Worm (Caenorhabditis elegans) whole organism, young adult: ENCODE measurements around the gene prp-18.

Experiments
- B0019.2 ChIP-seq: fragments of 200-800 bp; sonication (Bioruptor generic); conservative IDR thresholded peaks from 2 replicates; pipeline ENCODE4 v1.3.6; 2022; ENCODE audit warnings: missing genetic modification reagents, missing genetic modification characterization, missing compliant biosample characterization
- C17E4.6 ChIP-seq: fragments of 200-800 bp; sonication (Bioruptor generic); IDR thresholded peaks from 2 replicates; pipeline ENCODE4 v1.3.6; 2022; ENCODE audit warnings: missing genetic modification reagents, missing genetic modification characterization, missing compliant biosample characterization
- D2030.7 ChIP-seq: fragments of 200-800 bp; sonication (Bioruptor generic); IDR thresholded peaks from 2 replicates; pipeline ENCODE4 v1.3.6; 2022; ENCODE audit warnings: missing genetic modification reagents, missing genetic modification characterization, missing compliant biosample characterization
- F55B11.4 ChIP-seq: sonication (generic microtip); optimal IDR thresholded peaks from 2 replicates; lab custom pipeline; 2016; ENCODE audit warnings: missing compliant biosample characterization, missing genetic modification characterization, borderline replicate concordance; ENCODE audit not compliant: insufficient read depth
- Y56A3A.18 ChIP-seq: fragments of 200-800 bp; sonication (Bioruptor generic); IDR thresholded peaks from 2 replicates; pipeline ENCODE4 v1.3.6; 2022; ENCODE audit warnings: missing genetic modification reagents, missing genetic modification characterization, missing compliant biosample characterization
- Y67H2A.10 ChIP-seq: fragments of 200-800 bp; sonication (Bioruptor generic); conservative IDR thresholded peaks from 2 replicates; pipeline ENCODE4 v1.3.6; 2022; ENCODE audit warnings: missing genetic modification reagents, missing genetic modification characterization, missing compliant biosample characterization
- Y79H2A.3 ChIP-seq: fragments of 200-800 bp; sonication (Bioruptor generic); conservative IDR thresholded peaks from 2 replicates; pipeline ENCODE4 v1.3.6; 2022; ENCODE audit warnings: missing genetic modification reagents, missing genetic modification characterization, missing compliant biosample characterization
- akir-1 ChIP-seq: fragments of 200-800 bp; sonication (Bioruptor generic); optimal IDR thresholded peaks from 2 replicates; lab custom pipeline; 2018; ENCODE audit warnings: mild to moderate bottlenecking, missing genetic modification characterization, moderate library complexity, missing compliant biosample characterization
- aptf-2 ChIP-seq: fragments of 200-800 bp; sonication (Bioruptor generic); conservative IDR thresholded peaks from 2 replicates; pipeline ENCODE4 v1.3.6; 2022; ENCODE audit warnings: missing genetic modification reagents, missing genetic modification characterization, missing compliant biosample characterization
- atf-7 ChIP-seq: sonication (generic microtip); optimal IDR thresholded peaks from 2 replicates; lab custom pipeline; 2017; ENCODE audit warnings: mild to moderate bottlenecking, missing genetic modification characterization, missing compliant biosample characterization
- athp-1 ChIP-seq: sonication (generic microtip); optimal IDR thresholded peaks from 2 replicates; lab custom pipeline; 2017; ENCODE audit warnings: mild to moderate bottlenecking, missing genetic modification characterization, missing compliant biosample characterization
- attf-3 ChIP-seq: fragments of 200-800 bp; sonication (Bioruptor generic); conservative IDR thresholded peaks from 2 replicates; pipeline ENCODE4 v1.3.6; 2022; ENCODE audit warnings: missing genetic modification reagents, missing genetic modification characterization, missing compliant biosample characterization
- attf-5 ChIP-seq: fragments of 200-800 bp; sonication (Bioruptor generic); optimal IDR thresholded peaks from 2 replicates; lab custom pipeline; 2018; ENCODE audit warnings: mild to moderate bottlenecking, missing genetic modification characterization, missing compliant biosample characterization
- attf-6 ChIP-seq: fragments of 200-800 bp; sonication (Bioruptor generic); IDR thresholded peaks from 2 replicates; pipeline ENCODE4 v1.3.6; 2022; ENCODE audit warnings: missing genetic modification reagents, missing genetic modification characterization, missing compliant biosample characterization
- cebp-1 ChIP-seq, 2 experiments: fragments of 200-800 bp in 1 of 2; sonication (Bioruptor generic) in 1 of 2; sonication (generic microtip) in 1 of 2; IDR thresholded peaks in 1 of 2; optimal IDR thresholded peaks in 1 of 2; 2 replicates each; pipeline versions ENCODE4 v1.3.6 to Lab custom; 2017 to 2022; ENCODE audit warnings: missing compliant biosample characterization in 2 of 2, missing genetic modification characterization in 2 of 2, mild to moderate bottlenecking in 1 of 2, missing genetic modification reagents in 1 of 2, moderate library complexity in 1 of 2
- ceh-58 ChIP-seq: fragments of 200-800 bp; sonication (Bioruptor generic); IDR thresholded peaks from 2 replicates; pipeline ENCODE4 v1.3.6; 2022; ENCODE audit warnings: missing genetic modification characterization, missing compliant biosample characterization
- die-1 ChIP-seq: sonication (generic microtip); optimal IDR thresholded peaks from 2 replicates; lab custom pipeline; 2016; ENCODE audit warnings: missing genotype, mild to moderate bottlenecking, missing genetic modification characterization, missing compliant biosample characterization
- dpl-1 ChIP-seq: fragments of 150-350 bp; optimal IDR thresholded peaks from 2 replicates; lab custom pipeline; 2014; ENCODE audit warnings: missing biosample characterization, missing genetic modification reagents, missing genetic modification characterization
- egl-44 ChIP-seq: fragments of 200-800 bp; sonication (Bioruptor generic); IDR thresholded peaks from 2 replicates; pipeline ENCODE4 v1.3.6; 2022; ENCODE audit warnings: missing genetic modification reagents, missing genetic modification characterization, missing compliant biosample characterization
- ets-4 ChIP-seq: fragments of 200-800 bp; sonication (Bioruptor generic); optimal IDR thresholded peaks from 2 replicates; lab custom pipeline; 2018; ENCODE audit warnings: mild to moderate bottlenecking, missing genetic modification characterization, missing compliant biosample characterization
- gei-17 ChIP-seq: fragments of 200-800 bp; sonication (Bioruptor generic); optimal IDR thresholded peaks from 2 replicates; lab custom pipeline; 2018; ENCODE audit warnings: mild to moderate bottlenecking, missing genetic modification characterization, missing compliant biosample characterization
- hmg-1.2 ChIP-seq: fragments of 200-800 bp; sonication (Bioruptor generic); IDR thresholded peaks from 2 replicates; pipeline ENCODE4 v1.3.6; 2022; ENCODE audit warnings: missing genetic modification reagents, missing genetic modification characterization, missing compliant biosample characterization
- let-526 ChIP-seq: fragments of 200-800 bp; sonication (Bioruptor generic); IDR thresholded peaks from 2 replicates; pipeline ENCODE4 v1.3.6; 2022; ENCODE audit warnings: missing genetic modification reagents, missing genetic modification characterization, missing compliant biosample characterization
- let-607 ChIP-seq, 2 experiments: fragments of 200-800 bp in 1 of 2; sonication (Bioruptor generic) in 1 of 2; sonication (generic microtip) in 1 of 2; optimal IDR thresholded peaks; 2 replicates each; lab custom pipeline; 2016 to 2018; ENCODE audit warnings: mild to moderate bottlenecking in 2 of 2, missing compliant biosample characterization in 2 of 2, missing genetic modification characterization in 2 of 2, moderate library complexity in 2 of 2, missing genotype in 1 of 2
- lin-26 ChIP-seq: fragments of 200-800 bp; sonication (Bioruptor generic); IDR thresholded peaks from 2 replicates; pipeline ENCODE4 v1.3.6; 2022; ENCODE audit warnings: missing genetic modification reagents, missing genetic modification characterization, missing compliant biosample characterization
- lin-35 ChIP-seq, 3 experiments: fragments of 150-350 bp in 2 of 3; sonication (generic microtip) in 1 of 3; optimal IDR thresholded peaks; 2 replicates each; lab custom pipeline; 2014 to 2018; ENCODE audit warnings: missing biosample characterization in 3 of 3, missing genetic modification characterization in 3 of 3, missing genetic modification reagents in 3 of 3
- lin-40 ChIP-seq: sonication (generic microtip); optimal IDR thresholded peaks from 2 replicates; lab custom pipeline; 2016; ENCODE audit warnings: missing genetic modification characterization, mild to moderate bottlenecking, missing compliant biosample characterization, missing genotype, missing genetic modification reagents
- lin-54 ChIP-seq: fragments of 200-800 bp; sonication (Bioruptor generic); optimal IDR thresholded peaks from 2 replicates; lab custom pipeline; 2018; ENCODE audit warnings: mild to moderate bottlenecking, missing genetic modification characterization, missing compliant biosample characterization
- madf-3 ChIP-seq: fragments of 200-800 bp; sonication (Bioruptor generic); IDR thresholded peaks from 2 replicates; pipeline ENCODE4 v1.3.6; 2022; ENCODE audit warnings: missing genetic modification reagents, missing genetic modification characterization, missing compliant biosample characterization
- mel-28 ChIP-seq: sonication (generic microtip); optimal IDR thresholded peaks from 2 replicates; lab custom pipeline; 2016; ENCODE audit warnings: borderline replicate concordance, mild to moderate bottlenecking, missing genetic modification characterization, missing compliant biosample characterization
- nfyb-1 ChIP-seq: fragments of 200-800 bp; sonication (Bioruptor generic); IDR thresholded peaks from 2 replicates; pipeline ENCODE4 v1.3.6; 2022; ENCODE audit warnings: missing genetic modification reagents, missing genetic modification characterization, missing compliant biosample characterization
- nhr-120 ChIP-seq: fragments of 200-800 bp; sonication (Bioruptor generic); IDR thresholded peaks from 2 replicates; pipeline ENCODE4 v1.3.6; 2022; ENCODE audit warnings: missing genetic modification characterization, missing compliant biosample characterization
- nhr-179 ChIP-seq: sonication (generic microtip); optimal IDR thresholded peaks from 2 replicates; lab custom pipeline; 2016; ENCODE audit warnings: mild to moderate bottlenecking, missing genetic modification characterization, missing compliant biosample characterization
- pha-4 ChIP-seq: fragments of 150-350 bp; sonication (generic microtip); optimal IDR thresholded peaks from 2 replicates; lab custom pipeline; 2014; ENCODE audit warnings: missing biosample characterization, missing genetic modification reagents, missing genetic modification characterization
- rec-8 ChIP-seq, 2 experiments: sonication (generic microtip); optimal IDR thresholded peaks; 2 replicates each; lab custom pipeline; 2016; ENCODE audit warnings: mild to moderate bottlenecking in 2 of 2, missing genetic modification characterization in 2 of 2, missing genetic modification reagents in 2 of 2, missing genotype in 2 of 2, missing biosample characterization in 1 of 2, missing compliant biosample characterization in 1 of 2, moderate library complexity in 1 of 2
- rpc-1 ChIP-seq, 2 experiments: fragments of 150-350 bp in 1 of 2; sonication (generic microtip) in 1 of 2; optimal IDR thresholded peaks; 2 replicates each; lab custom pipeline; 2014 to 2018; ENCODE audit warnings: missing biosample characterization in 1 of 2, missing genetic modification characterization in 1 of 2, missing genetic modification reagents in 1 of 2, missing genotype in 1 of 2
- snpc-1.1 ChIP-seq: sonication (generic microtip); optimal IDR thresholded peaks from 2 replicates; lab custom pipeline; 2017; ENCODE audit warnings: missing genetic modification characterization, mild to moderate bottlenecking, missing compliant biosample characterization, antibody characterized with exemption, moderate library complexity, missing genotype, missing genetic modification reagents; ENCODE audit not compliant: insufficient read depth
- snpc-3.4 ChIP-seq: sonication (generic microtip); optimal IDR thresholded peaks from 2 replicates; lab custom pipeline; 2017; ENCODE audit warnings: missing genetic modification characterization, mild to moderate bottlenecking, missing compliant biosample characterization, antibody characterized with exemption, moderate library complexity, missing genotype, missing genetic modification reagents
- tbx-9 ChIP-seq: sonication (generic microtip); optimal IDR thresholded peaks from 2 replicates; lab custom pipeline; 2016; ENCODE audit warnings: borderline replicate concordance, missing genetic modification characterization, inconsistent platforms, missing compliant biosample characterization
- unc-62 ChIP-seq: fragments of 150-350 bp; optimal IDR thresholded peaks from 2 replicates; lab custom pipeline; 2014; ENCODE audit warnings: missing biosample characterization, missing genetic modification reagents, missing genetic modification characterization
- ztf-22 ChIP-seq: fragments of 200-800 bp; sonication (Bioruptor generic); optimal IDR thresholded peaks from 2 replicates; lab custom pipeline; 2018; ENCODE audit warnings: mild to moderate bottlenecking, missing genetic modification characterization, moderate library complexity, missing compliant biosample characterization
- ztf-25 ChIP-seq: fragments of 200-800 bp; sonication (Bioruptor generic); IDR thresholded peaks from 2 replicates; pipeline ENCODE4 v1.3.6; 2022; ENCODE audit warnings: missing genetic modification reagents, missing genetic modification characterization, missing compliant biosample characterization

prp-18 gene

ce11 chrIV:9889857-9890256, 5.7 kb upstream of the prp-18 start, which contains the start of gene ttbk-3:
Gene ttbk-3 (minus strand): TSS chrIV:9889957.
- TF ChIP-seq attf-6 (GFP tag; lab: Robert Waterston, UW) (no peak), nhr-179 (tag; lab: Kevin White, UChicago) (no peak), aptf-2 (GFP tag; lab: Robert Waterston, UW) (no peak), attf-3 (GFP tag; lab: Robert Waterston, UW) (no peak), hmg-1.2 (GFP tag; lab: Robert Waterston, UW) (no peak), unc-62 (GFP tag; lab: Kevin White, UChicago) (no peak), F55B11.4 (tag; lab: Kevin White, UChicago) (no peak), pha-4 (tag; lab: Kevin White, UChicago) (no peak), madf-3 (no peak)

- TF ChIP-seq B0019.2 (GFP tag; lab: Robert Waterston, UW) (no peak), ztf-22 (GFP tag; lab: Kevin White, UChicago) (no peak), ceh-58 (GFP tag; lab: Robert Waterston, UW) (no peak), snpc-1.1 (tag; lab: Kevin White, UChicago) (no peak), nhr-120 (no peak), egl-44 (GFP tag; lab: Robert Waterston, UW) (no peak), dpl-1 (GFP tag; lab: Kevin White, UChicago) (no peak), lin-26 (GFP tag; lab: Robert Waterston, UW) (no peak), atf-7 (no peak), die-1 (tag; lab: Kevin White, UChicago) (no peak)
These were observed 5.2 kb downstream of the prp-18 start, which contains the start of gene nhr-4 for ce11 chrIV:9878893-9879379. Gene nhr-4 (plus strand): TSS chrIV:9879329.

- TF ChIP-seq attf-5 (GFP tag; lab: Kevin White, UChicago): peak; percentile 14
- no peak for TF ChIP-seq die-1 (tag; lab: Kevin White, UChicago)
- TF ChIP-seq rpc-1 (optimal IDR thresholded peaks at IDR 0.05; lab: Kevin White, UChicago): no peak
- TF ChIP-seq rpc-1 (tag; optimal IDR thresholded peaks at IDR 0.05; lab: Kevin White, UChicago): no peak
- no peak for TF ChIP-seq lin-54 (GFP tag; lab: Kevin White, UChicago)
- TF ChIP-seq nhr-179 (tag; lab: Kevin White, UChicago): no peak
- TF ChIP-seq let-607 (tag; optimal IDR thresholded peaks at IDR 0.05; lab: Kevin White, UChicago): peak in 1 of 2 experiments; percentile 8
- TF ChIP-seq nhr-120: no peak
- TF ChIP-seq Y56A3A.18 (GFP tag; lab: Robert Waterston, UW): no peak
- TF ChIP-seq ets-4: no peak
- TF ChIP-seq lin-35 (GFP tag; optimal IDR thresholded peaks at IDR 0.05; lab: Kevin White, UChicago): no peak
- TF ChIP-seq D2030.7 (GFP tag; lab: Robert Waterston, UW): no peak
- no peak for TF ChIP-seq cebp-1 (GFP tag; IDR thresholded peaks at IDR 0.05; lab: Robert Waterston, UW)
- TF ChIP-seq cebp-1 (tag; optimal IDR thresholded peaks at IDR 0.05; lab: Kevin White, UChicago): peak; percentile 47
- no peak for TF ChIP-seq Y67H2A.10
- no peak for TF ChIP-seq snpc-3.4
- TF ChIP-seq Y79H2A.3: no peak
- no peak for TF ChIP-seq C17E4.6 (GFP tag; lab: Robert Waterston, UW)
- no peak for TF ChIP-seq let-526 (GFP tag; lab: Robert Waterston, UW)
- TF ChIP-seq mel-28: no peak
- TF ChIP-seq pha-4 (tag; lab: Kevin White, UChicago): no peak
- TF ChIP-seq rec-8 (tag; optimal IDR thresholded peaks at IDR 0.05; lab: Kevin White, UChicago): no peak
- no peak for TF ChIP-seq athp-1
- no peak for TF ChIP-seq tbx-9 (tag; lab: Kevin White, UChicago)
- TF ChIP-seq egl-44 (GFP tag; lab: Robert Waterston, UW): no peak
- no peak for TF ChIP-seq akir-1
- TF ChIP-seq lin-40 (tag; lab: Kevin White, UChicago): peak; percentile 52
- no peak for TF ChIP-seq nfyb-1 (GFP tag; lab: Robert Waterston, UW)
- TF ChIP-seq atf-7: peak; percentile 0
- no peak for TF ChIP-seq lin-26 (GFP tag; lab: Robert Waterston, UW)
- no peak for TF ChIP-seq ztf-25
- TF ChIP-seq gei-17 (GFP tag; lab: Kevin White, UChicago): no peak
These were observed 8.5 kb downstream of the prp-18 start for ce11 chrIV:9875646-9876045.
